Worm (Caenorhabditis elegans): ENCODE measurements around the gene pho-4.

DNA sequence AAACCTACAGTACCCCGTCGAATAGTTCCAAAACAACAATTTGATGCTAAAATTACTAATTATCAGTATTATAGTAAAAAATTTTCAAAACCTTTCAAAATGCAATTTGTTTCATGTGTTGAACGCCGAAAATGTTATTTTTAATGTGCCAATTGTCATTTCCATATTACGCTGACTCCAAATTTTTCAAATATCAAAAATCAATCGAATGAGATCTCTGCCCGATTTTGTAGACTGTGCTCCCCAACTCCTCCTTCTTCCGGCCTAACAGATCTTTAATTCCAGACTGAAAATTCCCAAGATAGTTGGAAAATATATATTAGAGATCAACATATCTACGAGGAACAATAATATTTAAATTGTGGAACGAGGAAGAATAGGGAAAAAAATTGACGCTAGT is 39.5 kb upstream of the pho-4 start:
- peak; percentile 28 for TF ChIP-seq ama-1 (optimal IDR thresholded peaks at IDR 0.05)
- no peak for TF ChIP-seq hlh-4 (tag; optimal IDR thresholded peaks at IDR 0.05)
- TF ChIP-seq pag-3 (tag; optimal IDR thresholded peaks at IDR 0.05; ENCODE audit: borderline replicate concordance, insufficient read depth) = no peak
- no peak for TF ChIP-seq ceh-8 (GFP tag; optimal IDR thresholded peaks at IDR 0.05)
